Fruit fly (Drosophila melanogaster): ENCODE results near the gene CG32365.

CG32365 gene

DNA sequence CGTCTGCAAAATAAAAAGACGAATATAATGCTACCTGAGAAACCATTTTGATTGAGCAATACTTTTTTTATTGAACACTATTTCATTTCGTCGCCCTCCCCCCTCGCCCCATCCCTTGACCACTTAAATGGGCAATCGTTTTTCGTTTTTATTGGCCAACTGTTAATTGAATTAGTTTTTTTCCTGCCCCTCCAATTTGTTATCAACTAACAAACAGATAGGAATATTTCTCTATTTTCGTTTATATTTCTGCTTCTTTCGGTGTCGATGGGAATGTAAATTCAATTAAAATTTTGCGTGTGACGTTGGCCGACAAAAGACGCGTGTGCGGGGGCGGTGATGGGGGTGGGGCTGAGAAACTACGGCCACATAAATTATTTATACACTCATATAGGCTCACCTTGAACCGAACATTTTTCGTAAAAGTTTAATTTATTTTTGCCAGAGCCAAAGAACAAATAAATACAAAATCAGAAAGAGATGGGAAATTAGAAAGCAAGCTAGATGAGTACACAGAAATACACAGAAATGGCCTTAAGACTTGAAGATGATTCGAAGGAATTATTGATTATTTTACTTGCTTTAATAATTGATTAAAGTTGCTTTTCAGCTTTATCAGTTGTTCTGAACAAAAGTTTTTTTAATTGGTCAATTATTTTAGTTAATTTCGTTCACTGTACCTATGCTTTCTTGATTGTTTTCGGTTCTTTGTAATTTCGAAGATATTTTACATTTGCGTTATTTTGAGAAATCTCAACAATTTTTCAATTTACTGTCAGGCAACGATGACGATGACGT lies 8.0 kb upstream of the CG32365 start (continued):
- TF ChIP-seq CG14014 (GFP tag; IDR thresholded peaks at IDR 0.05) (peak; percentile 77), grau (tag; optimal IDR thresholded peaks at IDR 0.05) (peak; percentile 73), sob (GFP tag; IDR thresholded peaks at IDR 0.05) (peak; percentile 81), nerfin-2 (GFP tag; IDR thresholded peaks at IDR 0.05; ENCODE audit: partially characterized antibody) (no peak), fd3F (GFP tag; optimal IDR thresholded peaks at IDR 0.05) (peak; percentile 46), bowl (GFP tag; IDR thresholded peaks at IDR 0.05) (peak; percentile 18; the same call in 1 of the 2 replicates), lola (GFP tag; optimal IDR thresholded peaks at IDR 0.05) (peak in 1 of 3 experiments; percentile 20), CG17912 (GFP tag; optimal IDR thresholded peaks at IDR 0.05) (no peak), CG12219 (GFP tag; optimal IDR thresholded peaks at IDR 0.05) (no peak), CG3407 (GFP tag; optimal IDR thresholded peaks at IDR 0.05) (no peak), lov (optimal IDR thresholded peaks at IDR 0.05) (no peak), lov (GFP tag; IDR thresholded peaks at IDR 0.05) (0 out of 3 replicates have a peak, but pooled peaks have one; percentile 20), CG34422 (GFP tag; IDR thresholded peaks at IDR 0.05) (no peak), CG32772 (GFP tag; IDR thresholded peaks at IDR 0.05) (peak; percentile 33; the same call in 1 of the 2 replicates), CG9817 (tag; optimal IDR thresholded peaks at IDR 0.05) (peak; percentile 61), disco-r (GFP tag; optimal IDR thresholded peaks at IDR 0.05) (peak; percentile 6), gsb-n (tag; optimal IDR thresholded peaks at IDR 0.05) (no peak), C15 (GFP tag; IDR thresholded peaks at IDR 0.05) (peak; percentile 82; the same call in 1 of the 3 replicates), NC2β (GFP tag; optimal IDR thresholded peaks at IDR 0.05) (peak; percentile 26), ems (GFP tag; optimal IDR thresholded peaks at IDR 0.05) (no peak), chinmo (GFP tag; IDR thresholded peaks at IDR 0.05; ENCODE audit: partially characterized antibody) (0 out of 4 replicates have a peak, but pooled peaks have one; percentile 50), en (GFP tag; optimal IDR thresholded peaks at IDR 0.05) (peak; percentile 39), Xrp1 (GFP tag; IDR thresholded peaks at IDR 0.05) (peak; percentile 70), CG14050 (GFP tag; IDR thresholded peaks at IDR 0.05) (peak; percentile 28; the same call in 2 of the 3 replicates), otp (GFP tag; IDR thresholded peaks at IDR 0.05) (peak; percentile 18; the same call in 2 of the 3 replicates), CG6175 (GFP tag; IDR thresholded peaks at IDR 0.05) (peak; percentile 12; the same call in 1 of the 3 replicates), gcm (GFP tag; optimal IDR thresholded peaks at IDR 0.05) (peak; percentile 22), CG7271 (tag; optimal IDR thresholded peaks at IDR 0.05) (no peak), exex (tag; optimal IDR thresholded peaks at IDR 0.05) (peak; percentile 95), CG11247 (GFP tag; IDR thresholded peaks at IDR 0.05) (peak; percentile 46; the same call in 1 of the 2 replicates), Max (GFP tag; optimal IDR thresholded peaks at IDR 0.05) (no peak), Camta (GFP tag; optimal IDR thresholded peaks at IDR 0.05) (peak; percentile 55), chif (GFP tag; optimal IDR thresholded peaks at IDR 0.05) (peak in 1 of 2 experiments; percentile 38), Sry-δ (GFP tag; optimal IDR thresholded peaks at IDR 0.05) (no peak), CG8478 (optimal IDR thresholded peaks at IDR 0.05) (no peak), fu2 (GFP tag; optimal IDR thresholded peaks at IDR 0.05) (peak; percentile 46), kay (GFP tag; optimal IDR thresholded peaks at IDR 0.05) (peak; percentile 26), jigr1 (GFP tag; IDR thresholded peaks at IDR 0.05) (no peak), row (GFP tag; IDR thresholded peaks at IDR 0.05) (peak; percentile 77)

DNA sequence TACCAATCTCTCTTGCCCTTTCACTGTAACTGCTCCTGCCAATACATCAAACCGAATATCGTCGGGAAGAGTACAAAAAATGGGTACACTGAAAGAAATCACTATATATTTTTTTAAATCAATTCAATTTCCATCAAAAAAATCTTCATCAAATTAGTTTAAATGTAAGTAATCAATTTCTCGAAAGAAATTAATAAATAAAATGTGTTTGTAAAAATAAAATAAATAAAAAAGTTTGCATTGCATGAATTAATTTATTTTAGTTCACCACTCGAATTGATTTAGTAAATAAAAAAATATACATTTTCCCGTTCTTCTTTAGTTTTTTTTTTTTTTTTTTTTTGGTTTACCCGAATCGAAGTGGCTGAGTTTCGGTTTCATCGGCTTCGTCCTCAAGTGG lies 7.0 kb upstream of the CG32365 start:
- no peak for TF ChIP-seq dm (GFP tag; optimal IDR thresholded peaks at IDR 0.05)
- no peak for TF ChIP-seq CG6683 (GFP tag; optimal IDR thresholded peaks at IDR 0.05)
- TF ChIP-seq CG10274 (GFP tag; optimal IDR thresholded peaks at IDR 0.05), result no peak
- peak; percentile 52 for TF ChIP-seq phol (tag; optimal IDR thresholded peaks at IDR 0.05)
- no peak for TF ChIP-seq CG5245 (GFP tag; optimal IDR thresholded peaks at IDR 0.05)
- no peak for TF ChIP-seq Fer2 (tag; optimal IDR thresholded peaks at IDR 0.05)
- peak; percentile 58 for TF ChIP-seq slbo (GFP tag; IDR thresholded peaks at IDR 0.05)
- TF ChIP-seq ato (GFP tag; IDR thresholded peaks at IDR 0.05; ENCODE audit: partially characterized antibody), result no peak
- no peak for TF ChIP-seq ttk (GFP tag; IDR thresholded peaks at IDR 0.05)
- no peak for TF ChIP-seq knrl (GFP tag; IDR thresholded peaks at IDR 0.05; ENCODE audit: partially characterized antibody)
- peak; percentile 7 for TF ChIP-seq CG15601 (tag; optimal IDR thresholded peaks at IDR 0.05)
- TF ChIP-seq grn (GFP tag; optimal IDR thresholded peaks at IDR 0.05), result no peak
- TF ChIP-seq CHES-1-like (GFP tag; optimal IDR thresholded peaks at IDR 0.05), result no peak

Data from whole organism, embryonic.